Worm (Caenorhabditis elegans): ENCODE measurements around the gene srv-11.

ce11 chrIV:16196717-16197116 lies 24.7 kb downstream of the srv-11 start, which contains the start of gene Y7A9A.1:
- TF ChIP-seq him-1 (tag; optimal IDR thresholded peaks at IDR 0.05): no peak
- no peak for TF ChIP-seq dao-5 (tag; optimal IDR thresholded peaks at IDR 0.05)
- TF ChIP-seq W03F9.2 (tag; optimal IDR thresholded peaks at IDR 0.05): no peak
